Fruit fly (Drosophila melanogaster) whole organism, wandering third instar larva: ENCODE results near the gene Lectin-galC1.

Experiments
- brk ChIP-seq: fragments of 200-800 bp; sonication (Bioruptor generic); optimal IDR thresholded peaks from 2 replicates; lab custom pipeline; 2016; ENCODE audit warnings: missing biosample characterization, mild to moderate bottlenecking, missing genetic modification characterization
- dmrt93B ChIP-seq: fragments of 200-800 bp; sonication (Bioruptor generic); optimal IDR thresholded peaks from 2 replicates; lab custom pipeline; 2018; ENCODE audit warnings: missing biosample characterization, mild to moderate bottlenecking, missing genetic modification characterization
- dsf ChIP-seq: sonication (Bioruptor generic); optimal IDR thresholded peaks from 2 replicates; lab custom pipeline; 2016; ENCODE audit warnings: missing biosample characterization, missing genetic modification characterization, borderline replicate concordance

dm6 chr2L:19378620-19379019 is 38.6 kb upstream of the Lectin-galC1 start:
- TF ChIP-seq dmrt93B (GFP tag; lab: Kevin White, UChicago) (no peak), dsf (GFP tag; lab: Kevin White, UChicago) (no peak), brk (GFP tag; lab: Kevin White, UChicago) (no peak)
